Fruit fly (Drosophila melanogaster) whole organism, embryonic: ENCODE measurements around the gene smg.

Experiments used
- Atf6 ChIP-seq: fragments of 200-800 bp; sonication (Bioruptor generic); IDR thresholded peaks from 2 replicates; pipeline ENCODE4 v1.3.6; 2022; ENCODE audit warnings: missing biosample characterization, missing genetic modification characterization
- CG10431 ChIP-seq: fragments of 200-800 bp; sonication (Bioruptor generic); optimal IDR thresholded peaks from 3 replicates; lab custom pipeline; 2018; ENCODE audit warnings: missing biosample characterization, mild to moderate bottlenecking, missing genetic modification characterization
- CG11247 ChIP-seq: fragments of 200-800 bp; sonication (Bioruptor generic); IDR thresholded peaks from 2 replicates; pipeline ENCODE4 v1.3.6; 2022; ENCODE audit warnings: missing biosample characterization, missing genetic modification characterization
- CG11723 ChIP-seq: fragments of 200-800 bp; sonication (Bioruptor generic); optimal IDR thresholded peaks from 2 replicates; lab custom pipeline; 2017; ENCODE audit warnings: missing biosample characterization, mild to moderate bottlenecking, missing genetic modification characterization
- CG12219 ChIP-seq: fragments of 200-800 bp; sonication (Bioruptor generic); optimal IDR thresholded peaks from 3 replicates; lab custom pipeline; 2018; ENCODE audit warnings: missing biosample characterization, mild to moderate bottlenecking, missing genetic modification characterization
- CG12236 ChIP-seq: fragments of 200-800 bp; sonication (Bioruptor generic); optimal IDR thresholded peaks from 2 replicates; lab custom pipeline; 2016; ENCODE audit warnings: missing biosample characterization, missing genetic modification characterization
- CG12942 ChIP-seq: fragments of 200-800 bp; sonication (Bioruptor generic); optimal IDR thresholded peaks from 3 replicates; lab custom pipeline; 2016; ENCODE audit warnings: missing biosample characterization, missing genetic modification characterization
- CG13624 ChIP-seq: fragments of 200-800 bp; sonication (Bioruptor generic); optimal IDR thresholded peaks from 2 replicates; lab custom pipeline; 2016; ENCODE audit warnings: missing biosample characterization, missing genetic modification characterization
- CG14965 ChIP-seq: fragments of 200-800 bp; sonication (Bioruptor generic); optimal IDR thresholded peaks from 2 replicates; lab custom pipeline; 2016; ENCODE audit warnings: missing biosample characterization, missing genetic modification characterization, borderline replicate concordance
- CG15011 ChIP-seq: fragments of 200-800 bp; sonication (Bioruptor generic); optimal IDR thresholded peaks from 3 replicates; lab custom pipeline; 2018; ENCODE audit warnings: missing biosample characterization, mild to moderate bottlenecking, missing genetic modification characterization
- CG1529 ChIP-seq: fragments of 200-800 bp; sonication (Bioruptor generic); optimal IDR thresholded peaks from 3 replicates; lab custom pipeline; 2018; ENCODE audit warnings: missing biosample characterization, missing genetic modification characterization
- CG15601 ChIP-seq: fragments of 200-800 bp; sonication (Bioruptor generic); optimal IDR thresholded peaks from 3 replicates; lab custom pipeline; 2019; ENCODE audit warnings: missing biosample characterization, mild to moderate bottlenecking, missing genetic modification characterization, moderate library complexity
- CG16815 ChIP-seq: fragments of 200-800 bp; sonication (Bioruptor generic); optimal IDR thresholded peaks from 3 replicates; lab custom pipeline; 2017; ENCODE audit warnings: missing biosample characterization, mild to moderate bottlenecking, missing genetic modification characterization
- CG17359 ChIP-seq: fragments of 200-800 bp; sonication (Bioruptor generic); optimal IDR thresholded peaks from 3 replicates; lab custom pipeline; 2018; ENCODE audit warnings: missing biosample characterization, mild to moderate bottlenecking, missing genetic modification characterization, moderate library complexity
- CG17829 ChIP-seq: fragments of 200-800 bp; optimal IDR thresholded peaks from 2 replicates; lab custom pipeline; 2019; ENCODE audit warnings: missing biosample characterization, mild to moderate bottlenecking, missing genetic modification characterization, moderate library complexity
- CG2129 ChIP-seq: fragments of 200-800 bp; sonication (Bioruptor generic); IDR thresholded peaks from 2 replicates; pipeline ENCODE4 v1.3.6; 2022; ENCODE audit warnings: missing biosample characterization, missing genetic modification characterization; ENCODE audit not compliant: partially characterized antibody
- CG30403 ChIP-seq: fragments of 200-800 bp; sonication (Bioruptor generic); optimal IDR thresholded peaks from 3 replicates; lab custom pipeline; 2016; ENCODE audit warnings: missing biosample characterization, missing genetic modification characterization
- CG31365 ChIP-seq: fragments of 200-800 bp; sonication (Bioruptor generic); optimal IDR thresholded peaks from 2 replicates; lab custom pipeline; 2018; ENCODE audit warnings: missing biosample characterization, mild to moderate bottlenecking, missing genetic modification characterization
- CG5180 ChIP-seq: fragments of 200-800 bp; sonication (Bioruptor generic); optimal IDR thresholded peaks from 3 replicates; lab custom pipeline; 2017; ENCODE audit warnings: missing biosample characterization, missing genetic modification characterization, mild to moderate bottlenecking, moderate library complexity, missing genetic modification reagents
- CG8765 ChIP-seq: fragments of 200-800 bp; sonication (Bioruptor generic); IDR thresholded peaks from 2 replicates; pipeline ENCODE4 v1.3.6; 2022; ENCODE audit warnings: missing biosample characterization, missing genetic modification characterization
- CrebB ChIP-seq: fragments of 200-800 bp; sonication (Bioruptor generic); optimal IDR thresholded peaks from 3 replicates; lab custom pipeline; 2018; ENCODE audit warnings: missing biosample characterization, mild to moderate bottlenecking, missing genetic modification characterization
- D ChIP-seq, 2 experiments: fragments of 200-800 bp in 1 of 2; fragments of >200 bp in 1 of 2; sonication (Bioruptor generic) in 1 of 2; optimal IDR thresholded peaks; 2 replicates in 1 of 2; 3 replicates in 1 of 2; lab custom pipeline; 2017; ENCODE audit warnings: mild to moderate bottlenecking in 1 of 2, missing biosample characterization in 1 of 2, missing genetic modification characterization in 1 of 2, missing genetic modification reagents in 1 of 2
- Drgx ChIP-seq: fragments of 200-800 bp; sonication (Bioruptor generic); IDR thresholded peaks from 2 replicates; pipeline ENCODE4 v1.3.6; 2022; ENCODE audit warnings: missing biosample characterization, missing genetic modification characterization
- H15 ChIP-seq: fragments of 200-800 bp; sonication (Bioruptor generic); IDR thresholded peaks from 3 replicates; pipeline ENCODE4 v1.3.6; 2022; ENCODE audit warnings: missing biosample characterization, missing genetic modification characterization
- Hr51 ChIP-seq, 2 experiments: fragments of 200-800 bp; sonication (Bioruptor generic); optimal IDR thresholded peaks; 2 replicates in 1 of 2; 3 replicates in 1 of 2; lab custom pipeline; 2016 to 2018; ENCODE audit warnings: missing biosample characterization in 2 of 2, missing genetic modification characterization in 2 of 2, mild to moderate bottlenecking in 1 of 2, moderate library complexity in 1 of 2
- Jarid2 ChIP-seq: fragments of 200-800 bp; sonication (Bioruptor generic); optimal IDR thresholded peaks from 3 replicates; lab custom pipeline; 2017; ENCODE audit warnings: mild to moderate bottlenecking, missing biosample characterization, missing genetic modification reagents, missing genetic modification characterization
- Optix ChIP-seq: fragments of 200-800 bp; sonication (Bioruptor generic); IDR thresholded peaks from 3 replicates; pipeline ENCODE4 v1.3.6; 2022; ENCODE audit warnings: missing biosample characterization, missing genetic modification characterization
- PHDP ChIP-seq: fragments of 200-800 bp; sonication (Bioruptor generic); optimal IDR thresholded peaks from 3 replicates; lab custom pipeline; 2018; ENCODE audit warnings: missing biosample characterization, mild to moderate bottlenecking, missing genetic modification characterization, moderate library complexity
- Pdp1 ChIP-seq, 2 experiments: fragments of 200-800 bp; sonication (Bioruptor generic); optimal IDR thresholded peaks; 3 replicates each; lab custom pipeline; 2016; ENCODE audit warnings: missing biosample characterization in 2 of 2, missing genetic modification characterization in 2 of 2, mild to moderate bottlenecking in 1 of 2, moderate library complexity in 1 of 2
- Taf1 ChIP-seq: fragments of 200-800 bp; sonication (Bioruptor generic); IDR thresholded peaks from 2 replicates; pipeline ENCODE4 v1.3.6; 2022; ENCODE audit warnings: missing biosample characterization, missing genetic modification characterization
- bowl ChIP-seq: fragments of 200-800 bp; sonication (Bioruptor generic); IDR thresholded peaks from 2 replicates; pipeline ENCODE4 v1.3.6; 2022; ENCODE audit warnings: missing biosample characterization, missing genetic modification characterization
- bsh ChIP-seq, 2 experiments: fragments of 200-800 bp; sonication (Bioruptor generic); optimal IDR thresholded peaks; 2 replicates each; lab custom pipeline; 2017 to 2018; ENCODE audit warnings: mild to moderate bottlenecking in 2 of 2, missing biosample characterization in 2 of 2, missing genetic modification characterization in 2 of 2, moderate library complexity in 1 of 2
- cato ChIP-seq: fragments of 200-800 bp; sonication (Bioruptor generic); optimal IDR thresholded peaks from 2 replicates; lab custom pipeline; 2016; ENCODE audit warnings: missing biosample characterization, missing genetic modification characterization, borderline replicate concordance
- fd102C ChIP-seq: fragments of 200-800 bp; sonication (Bioruptor generic); optimal IDR thresholded peaks from 2 replicates; lab custom pipeline; 2018; ENCODE audit warnings: missing biosample characterization, mild to moderate bottlenecking, missing genetic modification characterization, moderate library complexity
- grau ChIP-seq: fragments of 200-800 bp; optimal IDR thresholded peaks from 3 replicates; lab custom pipeline; 2019; ENCODE audit warnings: missing biosample characterization, mild to moderate bottlenecking, missing genetic modification characterization, moderate library complexity
- grn ChIP-seq: fragments of 200-800 bp; sonication (Bioruptor generic); optimal IDR thresholded peaks from 3 replicates; lab custom pipeline; 2017; ENCODE audit warnings: missing biosample characterization, missing genetic modification characterization
- hkb ChIP-seq, 2 experiments: fragments of 200-800 bp in 1 of 2; fragments of >200 bp in 1 of 2; sonication (Bioruptor generic) in 1 of 2; IDR thresholded peaks in 1 of 2; optimal IDR thresholded peaks in 1 of 2; 2 replicates each; pipeline versions ENCODE4 v1.3.6 to Lab custom; 2017 to 2022; ENCODE audit warnings: missing biosample characterization in 1 of 2, missing genetic modification characterization in 1 of 2
- mirr ChIP-seq: fragments of 200-800 bp; sonication (Bioruptor generic); optimal IDR thresholded peaks from 3 replicates; lab custom pipeline; 2018; ENCODE audit warnings: missing biosample characterization, mild to moderate bottlenecking, missing genetic modification characterization
- nau ChIP-seq: fragments of 200-800 bp; sonication (Bioruptor generic); optimal IDR thresholded peaks from 3 replicates; lab custom pipeline; 2017; ENCODE audit warnings: missing biosample characterization, mild to moderate bottlenecking, missing genetic modification characterization, missing genetic modification reagents
- otp ChIP-seq: fragments of 200-800 bp; sonication (Bioruptor generic); IDR thresholded peaks from 3 replicates; pipeline ENCODE4, ENCODE4 v1.3.6; 2022; ENCODE audit warnings: missing biosample characterization, missing genetic modification characterization
- phol ChIP-seq: fragments of 200-800 bp; sonication (Bioruptor generic); optimal IDR thresholded peaks from 3 replicates; lab custom pipeline; 2018; ENCODE audit warnings: missing biosample characterization, mild to moderate bottlenecking, missing genetic modification characterization, moderate library complexity
- pnt ChIP-seq: fragments of 200-800 bp; sonication (Bioruptor generic); optimal IDR thresholded peaks from 3 replicates; lab custom pipeline; 2016; ENCODE audit warnings: missing biosample characterization, missing genetic modification characterization
- repo ChIP-seq: fragments of 200-800 bp; sonication (Bioruptor generic); optimal IDR thresholded peaks from 2 replicates; lab custom pipeline; 2016; ENCODE audit warnings: missing biosample characterization, missing genetic modification characterization
- sim ChIP-seq: fragments of 200-800 bp; sonication (Bioruptor generic); IDR thresholded peaks from 2 replicates; pipeline ENCODE4 v1.3.6; 2022; ENCODE audit warnings: missing biosample characterization, missing genetic modification characterization
- sima ChIP-seq: fragments of 200-800 bp; sonication (Bioruptor generic); optimal IDR thresholded peaks from 2 replicates; lab custom pipeline; 2016; ENCODE audit warnings: missing biosample characterization, missing genetic modification characterization
- sob ChIP-seq: fragments of 200-800 bp; sonication (Bioruptor generic); IDR thresholded peaks from 2 replicates; pipeline ENCODE4 v1.3.6; 2022; ENCODE audit warnings: missing biosample characterization, missing genetic modification characterization
- sqz ChIP-seq: fragments of 200-800 bp; sonication (Bioruptor generic); optimal IDR thresholded peaks from 3 replicates; lab custom pipeline; 2018; ENCODE audit warnings: missing biosample characterization, mild to moderate bottlenecking, missing genetic modification characterization
- zfh2 ChIP-seq: fragments of 200-800 bp; sonication (Bioruptor generic); optimal IDR thresholded peaks from 2 replicates; lab custom pipeline; 2016; ENCODE audit warnings: missing biosample characterization, missing genetic modification characterization

Gene smg

dm6 chr3L:8985848-8986320 lies 11.9 kb downstream of the smg start, which contains the start of gene Galk (continued):
- TF ChIP-seq sim (GFP tag; lab: Robert Waterston, UW) (0 out of 2 replicates have a peak, but pooled peaks have one; percentile 8), CG12236 (GFP tag; lab: Kevin White, UChicago) (no peak), CG2129 (no peak), CG31365 (tag; lab: Kevin White, UChicago) (peak; percentile 26), repo (GFP tag; lab: Kevin White, UChicago) (peak; percentile 18), CG1529 (GFP tag; lab: Kevin White, UChicago) (peak; percentile 26), zfh2 (GFP tag; lab: Kevin White, UChicago) (peak; percentile 56), Optix (GFP tag; lab: Robert Waterston, UW) (peak; percentile 49; the same call in 1 of the 3 replicates), CG30403 (peak; percentile 22), Jarid2 (GFP tag; lab: Kevin White, UChicago) (peak; percentile 56), CG17829 (tag; lab: Kevin White, UChicago) (no peak), cato (GFP tag; lab: Kevin White, UChicago) (no peak), CG5180 (GFP tag; lab: Kevin White, UChicago) (peak; percentile 45), CG10431 (GFP tag; lab: Kevin White, UChicago) (peak; percentile 66), bowl (GFP tag; lab: Robert Waterston, UW) (0 out of 2 replicates have a peak, but pooled peaks have one; percentile 10), Drgx (GFP tag; lab: Robert Waterston, UW) (no peak), CrebB (tag; lab: Kevin White, UChicago) (peak; percentile 70), CG8765 (GFP tag; lab: Robert Waterston, UW) (no peak), Taf1 (GFP tag; lab: Robert Waterston, UW) (peak; percentile 79), sob (peak; percentile 78), CG12219 (GFP tag; lab: Kevin White, UChicago) (peak; percentile 62), CG11723 (no peak), CG13624 (GFP tag; lab: Kevin White, UChicago) (peak; percentile 25), CG15011 (GFP tag; lab: Kevin White, UChicago) (peak; percentile 35), grn (GFP tag; lab: Kevin White, UChicago) (peak; percentile 43), D (optimal IDR thresholded peaks at IDR 0.05; lab: Kevin White, UChicago) (no peak), D (GFP tag; optimal IDR thresholded peaks at IDR 0.05; lab: Kevin White, UChicago) (peak; percentile 1), Pdp1 (GFP tag; optimal IDR thresholded peaks at IDR 0.05; lab: Kevin White, UChicago) (peak; percentile 42), CG17359 (tag; lab: Kevin White, UChicago) (peak; percentile 55), hkb (optimal IDR thresholded peaks at IDR 0.05; lab: Kevin White, UChicago) (no peak), hkb (GFP tag; IDR thresholded peaks at IDR 0.05; lab: Robert Waterston, UW) (peak; percentile 65), CG14965 (GFP tag; lab: Kevin White, UChicago) (no peak), CG15601 (tag; lab: Kevin White, UChicago) (peak; percentile 82), Hr51 (GFP tag; optimal IDR thresholded peaks at IDR 0.05; lab: Kevin White, UChicago) (peak in 1 of 2 experiments; percentile 25), bsh (GFP tag; optimal IDR thresholded peaks at IDR 0.05; lab: Kevin White, UChicago) (peak in 1 of 2 experiments; percentile 49), fd102C (GFP tag; lab: Kevin White, UChicago) (no peak), CG11247 (GFP tag; lab: Robert Waterston, UW) (peak; percentile 72), mirr (GFP tag; lab: Kevin White, UChicago) (peak; percentile 93), otp (GFP tag; lab: Robert Waterston, UW) (peak; percentile 67), phol (tag; lab: Kevin White, UChicago) (no peak), sima (GFP tag; lab: Kevin White, UChicago) (no peak), pnt (GFP tag; lab: Kevin White, UChicago) (no peak), H15 (GFP tag; lab: Robert Waterston, UW) (no peak), CG12942 (GFP tag; lab: Kevin White, UChicago) (peak; percentile 11), nau (no peak), CG16815 (GFP tag; lab: Kevin White, UChicago) (no peak), sqz (GFP tag; lab: Kevin White, UChicago) (no peak), Atf6 (peak; percentile 75), PHDP (tag; lab: Kevin White, UChicago) (peak; percentile 52), grau (tag; lab: Kevin White, UChicago) (peak; percentile 97)
